Fruit fly (Drosophila melanogaster): ENCODE results near the gene ChLD3.

ChLD3 gene

DNA sequence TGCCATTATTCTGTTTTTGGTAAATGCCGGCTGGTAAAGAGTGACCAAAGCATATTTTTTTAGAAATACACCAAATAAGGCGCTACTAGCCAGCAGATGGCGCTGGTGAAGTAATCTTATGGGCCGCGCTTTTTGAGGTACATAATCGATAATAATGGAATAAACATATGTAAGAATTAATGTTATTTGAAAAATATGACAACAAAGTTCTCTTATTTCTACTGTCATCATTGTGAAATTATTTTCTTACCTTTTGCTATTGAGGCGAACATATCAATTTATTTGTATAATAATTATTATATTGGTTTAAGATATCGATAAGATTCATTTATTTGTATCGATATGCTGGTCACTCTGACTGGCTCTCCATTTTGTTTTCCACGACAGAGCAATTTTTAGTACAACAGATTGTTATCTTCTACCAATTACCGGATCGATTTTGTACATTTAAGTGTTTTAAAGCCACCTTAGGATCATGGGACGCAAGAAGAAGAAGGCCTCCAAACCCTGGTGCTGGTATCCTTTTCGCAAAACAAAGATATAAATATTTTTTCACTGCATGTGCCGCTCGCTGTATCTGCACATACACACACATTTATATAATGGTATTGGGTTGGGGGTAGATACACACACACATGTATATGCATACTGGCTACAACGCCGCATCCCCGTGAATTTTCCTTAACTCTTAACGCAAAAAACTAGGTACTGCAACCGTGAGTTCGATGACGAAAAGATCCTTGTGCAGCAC, 4.6 kb downstream of the ChLD3 start, which contains the start of the genes LSm7 and BuGZ (continued):
- TF ChIP-seq her (GFP tag; optimal IDR thresholded peaks at IDR 0.05) = no peak
- no peak for TF ChIP-seq lov (optimal IDR thresholded peaks at IDR 0.05)
- TF ChIP-seq lov (GFP tag; IDR thresholded peaks at IDR 0.05) = no peak
- no peak for TF ChIP-seq sd (tag; optimal IDR thresholded peaks at IDR 0.05)
- TF ChIP-seq CG9817 (tag; optimal IDR thresholded peaks at IDR 0.05) = no peak
- TF ChIP-seq dmrt11E (tag; optimal IDR thresholded peaks at IDR 0.05) = peak; percentile 55
- TF ChIP-seq ab (GFP tag; optimal IDR thresholded peaks at IDR 0.05) = no peak
- peak; percentile 41 for TF ChIP-seq CG15696 (tag; optimal IDR thresholded peaks at IDR 0.05)
- no peak for TF ChIP-seq Doc2 (GFP tag; IDR thresholded peaks at IDR 0.05)
- no peak for TF ChIP-seq cwo (GFP tag; optimal IDR thresholded peaks at IDR 0.05)
- TF ChIP-seq lab (GFP tag; optimal IDR thresholded peaks at IDR 0.05) = no peak
- TF ChIP-seq CG9437 (GFP tag; optimal IDR thresholded peaks at IDR 0.05) = peak; percentile 45
- peak; percentile 57 for TF ChIP-seq CG12104 (GFP tag; optimal IDR thresholded peaks at IDR 0.05)
- peak; percentile 4 for TF ChIP-seq Myb (GFP tag; optimal IDR thresholded peaks at IDR 0.05)
- no peak for TF ChIP-seq scrt (GFP tag; optimal IDR thresholded peaks at IDR 0.05)
- no peak for TF ChIP-seq vfl (GFP tag; optimal IDR thresholded peaks at IDR 0.05)
- TF ChIP-seq sisA (GFP tag; IDR thresholded peaks at IDR 0.05) = no peak
- no peak for TF ChIP-seq CG7839 (tag; optimal IDR thresholded peaks at IDR 0.05)

dm6 chr2L:16747145-16747544, 8.5 kb downstream of the ChLD3 start:
- TF ChIP-seq CG6791 (GFP tag; IDR thresholded peaks at IDR 0.05; ENCODE audit: partially characterized antibody) = 0 out of 3 replicates have a peak, but pooled peaks have one; percentile 42
- peak; percentile 95 for TF ChIP-seq stwl (tag; optimal IDR thresholded peaks at IDR 0.05)
- no peak for TF ChIP-seq CG8924 (tag; optimal IDR thresholded peaks at IDR 0.05)
- TF ChIP-seq CG8290 (GFP tag; optimal IDR thresholded peaks at IDR 0.05) = peak; percentile 33
- TF ChIP-seq CG8290 (tag; optimal IDR thresholded peaks at IDR 0.05) = no peak
- no peak for TF ChIP-seq schlank (tag; optimal IDR thresholded peaks at IDR 0.05)
- TF ChIP-seq Nf-YC (tag; optimal IDR thresholded peaks at IDR 0.05) = no peak
- no peak for TF ChIP-seq TFAM (GFP tag; optimal IDR thresholded peaks at IDR 0.05)
- TF ChIP-seq CG7372 (GFP tag; IDR thresholded peaks at IDR 0.05) = no peak
- TF ChIP-seq CG10267 (tag; optimal IDR thresholded peaks at IDR 0.05) = peak; percentile 17
- TF ChIP-seq Sox100B (GFP tag; optimal IDR thresholded peaks at IDR 0.05) = no peak
- TF ChIP-seq Hand (GFP tag; optimal IDR thresholded peaks at IDR 0.05) = no peak

dm6 chr2L:16752340-16752739, 13.7 kb downstream of the ChLD3 start:
- TF ChIP-seq CG14014 (GFP tag; IDR thresholded peaks at IDR 0.05) (no peak), sens (GFP tag) (peak; percentile 61), CG2199 (GFP tag; IDR thresholded peaks at IDR 0.05) (0 out of 3 replicates have a peak, but pooled peaks have one; percentile 58)

DNA sequence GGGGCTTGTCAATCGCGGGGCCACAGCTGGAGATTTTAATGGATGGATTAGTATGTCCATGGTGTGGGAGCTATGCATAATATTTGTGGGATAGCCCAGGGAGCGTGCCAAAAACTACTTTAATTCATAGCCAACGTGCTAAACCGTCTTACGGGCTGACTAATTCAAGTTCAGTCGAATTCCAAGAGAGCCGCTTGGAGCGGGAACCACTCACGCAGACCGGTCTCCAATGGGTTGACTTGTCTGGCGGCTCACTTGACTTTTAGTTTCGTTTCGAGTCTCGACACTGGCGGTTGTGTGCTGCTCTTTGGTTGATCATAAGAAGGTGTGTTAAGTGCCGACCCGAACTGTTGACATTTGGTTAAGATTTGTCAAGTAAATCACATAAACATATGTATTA, 15.4 kb downstream of the ChLD3 start, which contains the start of gene yellow-b:
Gene yellow-b, plus strand, starts transcription at position 263 of the 400 bp plus-strand sequence.
- TF ChIP-seq CG34224 (GFP tag; IDR thresholded peaks at IDR 0.05; ENCODE audit: partially characterized antibody) (0 out of 3 replicates have a peak, but pooled peaks have one; percentile 20), Blimp-1 (GFP tag; optimal IDR thresholded peaks at IDR 0.05) (peak; percentile 93), E2f2 (GFP tag; IDR thresholded peaks at IDR 0.05) (no peak), sd (tag; optimal IDR thresholded peaks at IDR 0.05) (peak; percentile 98), Med (GFP tag) (peak; percentile 76), CG12769 (tag; optimal IDR thresholded peaks at IDR 0.05) (peak; percentile 72), CG13287 (GFP tag; IDR thresholded peaks at IDR 0.05; ENCODE audit: partially characterized antibody) (peak; percentile 29; the same call in 1 of the 2 replicates), chinmo (GFP tag; IDR thresholded peaks at IDR 0.05; ENCODE audit: partially characterized antibody) (peak; percentile 69; the same call in 1 of the 4 replicates), HmgD (GFP tag; optimal IDR thresholded peaks at IDR 0.05) (no peak), CG4424 (GFP tag; optimal IDR thresholded peaks at IDR 0.05) (no peak), amos (GFP tag; IDR thresholded peaks at IDR 0.05; ENCODE audit: partially characterized antibody) (0 out of 2 replicates have a peak, but pooled peaks have one; percentile 9), vvl (GFP tag; IDR thresholded peaks at IDR 0.05) (peak; percentile 53), Aef1 (GFP tag; IDR thresholded peaks at IDR 0.05) (no peak), CG31224 (GFP tag; IDR thresholded peaks at IDR 0.05) (no peak), sob (GFP tag; IDR thresholded peaks at IDR 0.05) (peak; percentile 31; the same call in 1 of the 2 replicates)

All from whole organism, embryonic.